Fruit fly (Drosophila melanogaster): ENCODE data around the gene CG14322.

The CG14322 gene

DNA sequence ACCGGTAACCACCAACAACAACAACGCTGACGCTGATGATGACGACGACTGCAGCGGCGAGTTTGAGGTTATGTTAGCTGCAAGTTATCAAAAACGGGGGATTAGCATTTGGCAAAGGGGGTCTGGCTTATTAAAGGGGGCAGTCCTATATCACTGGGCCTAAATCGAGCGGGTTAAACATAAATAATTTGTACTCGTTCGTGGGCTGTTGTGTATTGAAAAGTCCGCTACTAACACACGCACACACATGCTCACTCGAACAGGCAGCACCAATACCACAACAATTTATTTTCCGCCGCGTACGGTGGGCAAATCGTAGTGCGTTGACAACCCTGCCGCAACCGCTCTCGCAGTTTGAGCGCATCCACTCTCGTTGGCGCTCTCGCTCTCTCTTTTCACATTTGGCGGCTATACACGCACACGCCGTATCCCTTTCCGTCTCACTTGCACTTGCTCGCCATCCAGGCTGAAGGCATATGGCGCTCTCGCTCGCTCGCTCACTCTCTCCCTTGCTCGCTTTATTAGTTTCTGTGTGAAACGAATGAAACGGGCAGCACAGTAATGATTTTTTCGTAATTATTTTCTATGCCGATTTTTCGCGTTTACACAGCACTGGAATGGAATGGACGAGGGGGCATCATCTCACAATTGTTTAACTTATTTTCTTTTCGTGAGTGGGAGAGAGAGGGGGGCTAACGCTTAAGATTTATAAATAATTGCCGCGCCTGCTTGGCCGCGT is 69.5 kb downstream of the CG14322 start (continued):
- TF ChIP-seq gro (GFP tag; optimal IDR thresholded peaks at IDR 0.05) (peak; percentile 44), btn (GFP tag; optimal IDR thresholded peaks at IDR 0.05) (no peak), ftz-f1 (GFP tag; optimal IDR thresholded peaks at IDR 0.05) (peak; percentile 77), vvl (GFP tag; IDR thresholded peaks at IDR 0.05) (no peak), vfl (GFP tag; optimal IDR thresholded peaks at IDR 0.05) (peak; percentile 51), tll (GFP tag; optimal IDR thresholded peaks at IDR 0.05) (no peak), CG3995 (GFP tag; optimal IDR thresholded peaks at IDR 0.05) (peak; percentile 4), CG6654 (GFP tag; optimal IDR thresholded peaks at IDR 0.05) (no peak), Med (GFP tag) (peak; percentile 94), cato (GFP tag; optimal IDR thresholded peaks at IDR 0.05; ENCODE audit: borderline replicate concordance) (no peak), Hmx (GFP tag; optimal IDR thresholded peaks at IDR 0.05) (no peak), pb (GFP tag; optimal IDR thresholded peaks at IDR 0.05) (peak; percentile 41), slou (GFP tag; optimal IDR thresholded peaks at IDR 0.05) (no peak), mirr (GFP tag; optimal IDR thresholded peaks at IDR 0.05) (peak; percentile 70), CG30431 (GFP tag; optimal IDR thresholded peaks at IDR 0.05) (no peak), CG6765 (GFP tag; optimal IDR thresholded peaks at IDR 0.05) (peak; percentile 36), CG11093 (GFP tag; IDR thresholded peaks at IDR 0.05) (no peak), bcd (GFP tag; optimal IDR thresholded peaks at IDR 0.05) (no peak), CG12155 (GFP tag; optimal IDR thresholded peaks at IDR 0.05) (peak; percentile 90), CG17829 (tag; optimal IDR thresholded peaks at IDR 0.05) (peak; percentile 22), slbo (GFP tag; IDR thresholded peaks at IDR 0.05) (no peak), Fer1 (GFP tag; optimal IDR thresholded peaks at IDR 0.05) (peak; percentile 67)

DNA sequence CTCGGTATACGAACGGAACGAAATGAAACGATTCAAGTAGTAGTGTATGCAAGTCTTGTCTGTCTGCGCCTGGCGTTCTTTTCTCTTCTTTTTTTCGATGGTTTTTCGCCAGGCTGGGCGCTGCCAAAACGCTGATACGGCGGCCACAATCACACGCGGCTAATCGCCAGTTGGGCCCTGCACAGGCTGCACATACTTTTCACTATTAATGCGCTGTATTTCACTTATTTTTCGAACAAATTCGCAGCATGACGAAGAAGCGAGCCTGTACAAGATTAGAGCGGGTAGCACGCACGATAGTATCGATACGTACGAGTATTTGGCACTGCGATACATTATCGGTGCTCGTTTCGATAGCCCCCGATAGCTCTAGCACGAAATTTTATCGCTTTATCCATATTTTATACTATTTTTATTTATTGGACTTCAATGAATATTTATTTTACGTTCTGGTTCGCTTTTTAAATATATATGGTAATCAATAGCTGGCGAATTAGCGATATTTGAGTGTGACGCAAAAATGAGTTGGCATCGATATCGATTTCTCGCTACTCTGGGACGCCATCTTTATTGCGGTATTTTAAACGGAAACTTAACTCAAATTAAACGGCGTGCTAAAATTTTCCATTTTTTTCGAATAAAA is 70.7 kb downstream of the CG14322 start, which contains the start of gene osa:
Gene osa, minus strand, starts transcription at position 300 of the 643 bp plus-strand sequence.
- TF ChIP-seq luna (GFP tag; optimal IDR thresholded peaks at IDR 0.05) (no peak), Atf3 (GFP tag; optimal IDR thresholded peaks at IDR 0.05) (no peak), Sry-β (GFP tag; optimal IDR thresholded peaks at IDR 0.05) (no peak), CG15479 (GFP tag; optimal IDR thresholded peaks at IDR 0.05) (no peak), CG13624 (GFP tag; optimal IDR thresholded peaks at IDR 0.05) (peak; percentile 55), sna (GFP tag; IDR thresholded peaks at IDR 0.05; ENCODE audit: partially characterized antibody) (no peak), sens (GFP tag) (peak; percentile 66), nerfin-2 (GFP tag; IDR thresholded peaks at IDR 0.05; ENCODE audit: partially characterized antibody) (no peak), cas (GFP tag; IDR thresholded peaks at IDR 0.05) (no peak), dpn (GFP tag; optimal IDR thresholded peaks at IDR 0.05) (peak in 1 of 2 experiments; percentile 4), CG4617 (GFP tag; optimal IDR thresholded peaks at IDR 0.05; ENCODE audit: borderline replicate concordance) (peak; percentile 43), slp2 (GFP tag; optimal IDR thresholded peaks at IDR 0.05) (no peak), Kr (GFP tag; optimal IDR thresholded peaks at IDR 0.05) (no peak), Hr39 (optimal IDR thresholded peaks at IDR 0.05) (no peak), stwl (tag; optimal IDR thresholded peaks at IDR 0.05) (peak; percentile 64), D19A (tag; optimal IDR thresholded peaks at IDR 0.05) (peak; percentile 78), CG11504 (tag; optimal IDR thresholded peaks at IDR 0.05) (peak; percentile 13), corto (GFP tag; optimal IDR thresholded peaks at IDR 0.05) (peak; percentile 23), chm (GFP tag; IDR thresholded peaks at IDR 0.05) (no peak), CG11560 (tag; IDR thresholded peaks at IDR 0.05) (no peak), CG12659 (GFP tag; optimal IDR thresholded peaks at IDR 0.05) (peak; percentile 49), Dp (GFP tag; optimal IDR thresholded peaks at IDR 0.05) (peak; percentile 65), HmgD (GFP tag; optimal IDR thresholded peaks at IDR 0.05) (peak; percentile 5), CG8281 (tag; optimal IDR thresholded peaks at IDR 0.05) (no peak), Lhr (GFP tag; optimal IDR thresholded peaks at IDR 0.05) (peak; percentile 39), Six4 (GFP tag; optimal IDR thresholded peaks at IDR 0.05) (no peak), Doc2 (GFP tag; IDR thresholded peaks at IDR 0.05) (no peak), CG10267 (tag; optimal IDR thresholded peaks at IDR 0.05) (peak; percentile 35)
